Worm (Caenorhabditis elegans) whole organism, late embryonic: ENCODE measurements around the gene ung-1.

Source experiments
- C08G9.2 ChIP-seq: sonication (generic microtip); optimal IDR thresholded peaks from 2 replicates; lab custom pipeline; 2016; ENCODE audit warnings: mild to moderate bottlenecking, missing genetic modification characterization, moderate library complexity, missing compliant biosample characterization
- C38D4.7 ChIP-seq: fragments of 200-800 bp; sonication (Bioruptor generic); optimal IDR thresholded peaks from 2 replicates; lab custom pipeline; 2018; ENCODE audit warnings: mild to moderate bottlenecking, missing genetic modification characterization, moderate library complexity, missing compliant biosample characterization
- K02D7.2 ChIP-seq: sonication (generic microtip); optimal IDR thresholded peaks from 2 replicates; lab custom pipeline; 2017; ENCODE audit warnings: mild to moderate bottlenecking, missing genetic modification characterization, missing compliant biosample characterization
- T23F11.4 ChIP-seq: fragments of 200-800 bp; sonication (Bioruptor generic); optimal IDR thresholded peaks from 2 replicates; lab custom pipeline; 2018; ENCODE audit warnings: mild to moderate bottlenecking, missing genetic modification characterization, missing compliant biosample characterization
- ahr-1 ChIP-seq: sonication (generic microtip); optimal IDR thresholded peaks from 2 replicates; lab custom pipeline; 2016; ENCODE audit warnings: missing genetic modification characterization, missing compliant biosample characterization
- ama-1 ChIP-seq: fragments of 150-350 bp; optimal IDR thresholded peaks from 2 replicates; lab custom pipeline; 2014
- ceh-14 ChIP-seq: sonication (generic microtip); optimal IDR thresholded peaks from 2 replicates; lab custom pipeline; 2016; ENCODE audit warnings: missing genotype, missing genetic modification characterization, missing compliant biosample characterization
- ceh-18 ChIP-seq: sonication (generic microtip); optimal IDR thresholded peaks from 2 replicates; lab custom pipeline; 2016; ENCODE audit warnings: missing genetic modification characterization, missing compliant biosample characterization
- ceh-19 ChIP-seq: fragments of 200-800 bp; sonication (Bioruptor generic); optimal IDR thresholded peaks from 2 replicates; lab custom pipeline; 2018; ENCODE audit warnings: mild to moderate bottlenecking, missing genetic modification characterization, missing compliant biosample characterization
- ceh-30 ChIP-seq: fragments of 150-350 bp; optimal IDR thresholded peaks from 2 replicates; lab custom pipeline; 2014; ENCODE audit warnings: missing biosample characterization, missing genetic modification characterization
- ceh-48 ChIP-seq: sonication (generic microtip); optimal IDR thresholded peaks from 2 replicates; lab custom pipeline; 2016; ENCODE audit warnings: missing genetic modification characterization, inconsistent platforms, missing compliant biosample characterization
- ceh-6 ChIP-seq: fragments of 200-800 bp; sonication (Bioruptor generic); optimal IDR thresholded peaks from 2 replicates; lab custom pipeline; 2018; ENCODE audit warnings: mild to moderate bottlenecking, missing genetic modification characterization, missing compliant biosample characterization
- ceh-9 ChIP-seq: sonication (generic microtip); optimal IDR thresholded peaks from 2 replicates; lab custom pipeline; 2016; ENCODE audit warnings: mild to moderate bottlenecking, missing genetic modification characterization, inconsistent platforms, missing compliant biosample characterization
- che-1 ChIP-seq: sonication (generic microtip); optimal IDR thresholded peaks from 2 replicates; lab custom pipeline; 2016; ENCODE audit warnings: mild to moderate bottlenecking, missing genetic modification characterization, missing compliant biosample characterization
- dmd-4 ChIP-seq: sonication (generic microtip); optimal IDR thresholded peaks from 2 replicates; lab custom pipeline; 2016; ENCODE audit warnings: borderline replicate concordance, missing genetic modification characterization, missing compliant biosample characterization
- elt-2 ChIP-seq: sonication (generic microtip); optimal IDR thresholded peaks from 2 replicates; lab custom pipeline; 2016; ENCODE audit warnings: missing genetic modification reagents, missing genetic modification characterization, missing compliant biosample characterization
- elt-4 ChIP-seq: sonication (generic microtip); optimal IDR thresholded peaks from 2 replicates; lab custom pipeline; 2016; ENCODE audit warnings: missing genetic modification characterization, missing compliant biosample characterization
- ets-4 ChIP-seq: sonication (generic microtip); optimal IDR thresholded peaks from 2 replicates; lab custom pipeline; 2016; ENCODE audit warnings: missing genetic modification characterization, missing compliant biosample characterization
- eyg-1 ChIP-seq: sonication (generic microtip); optimal IDR thresholded peaks from 2 replicates; lab custom pipeline; 2016; ENCODE audit warnings: missing genotype, missing genetic modification characterization, missing compliant biosample characterization
- fax-1 ChIP-seq: sonication (generic microtip); optimal IDR thresholded peaks from 2 replicates; lab custom pipeline; 2016; ENCODE audit warnings: missing genotype, missing genetic modification characterization, missing compliant biosample characterization
- fkh-10 ChIP-seq: fragments of 150-350 bp; optimal IDR thresholded peaks from 2 replicates; lab custom pipeline; 2014; ENCODE audit warnings: missing biosample characterization, missing genetic modification reagents, missing genetic modification characterization
- fkh-6 ChIP-seq: sonication (generic microtip); optimal IDR thresholded peaks from 2 replicates; lab custom pipeline; 2016; ENCODE audit warnings: missing genetic modification characterization, missing compliant biosample characterization
- gmeb-2 ChIP-seq: sonication (generic microtip); optimal IDR thresholded peaks from 2 replicates; lab custom pipeline; 2016; ENCODE audit warnings: missing genetic modification characterization, inconsistent platforms, missing compliant biosample characterization
- hlh-13 ChIP-seq: fragments of 200-800 bp; sonication (Bioruptor generic); optimal IDR thresholded peaks from 2 replicates; lab custom pipeline; 2018; ENCODE audit warnings: mild to moderate bottlenecking, missing genetic modification characterization, missing compliant biosample characterization
- hlh-30 ChIP-seq: sonication (generic microtip); optimal IDR thresholded peaks from 2 replicates; lab custom pipeline; 2017; ENCODE audit warnings: antibody characterized with exemption, missing genetic modification characterization, missing compliant biosample characterization; ENCODE audit not compliant: insufficient read depth
- hlh-6 ChIP-seq: sonication (generic microtip); optimal IDR thresholded peaks from 2 replicates; lab custom pipeline; 2016; ENCODE audit warnings: missing genotype, missing genetic modification characterization, missing compliant biosample characterization
- hlh-8 ChIP-seq: sonication (generic microtip); optimal IDR thresholded peaks from 2 replicates; lab custom pipeline; 2016; ENCODE audit warnings: missing genotype, missing genetic modification characterization, missing compliant biosample characterization
- lim-6 ChIP-seq: sonication (generic microtip); optimal IDR thresholded peaks from 2 replicates; lab custom pipeline; 2016; ENCODE audit warnings: missing genetic modification characterization, missing compliant biosample characterization
- lin-11 ChIP-seq: fragments of 200-800 bp; sonication (Bioruptor generic); optimal IDR thresholded peaks from 2 replicates; lab custom pipeline; 2018; ENCODE audit warnings: mild to moderate bottlenecking, missing genetic modification characterization, missing compliant biosample characterization
- nfya-1 ChIP-seq: sonication (generic microtip); optimal IDR thresholded peaks from 2 replicates; lab custom pipeline; 2017; ENCODE audit warnings: missing genetic modification characterization, mild to moderate bottlenecking, missing compliant biosample characterization, antibody characterized with exemption, moderate library complexity
- nhr-11 ChIP-seq: fragments of 150-350 bp; optimal IDR thresholded peaks from 2 replicates; lab custom pipeline; 2014; ENCODE audit warnings: missing biosample characterization, missing genetic modification characterization
- nhr-232 ChIP-seq: sonication (generic microtip); optimal IDR thresholded peaks from 2 replicates; lab custom pipeline; 2016; ENCODE audit warnings: missing genetic modification characterization, missing compliant biosample characterization
- pat-9 ChIP-seq: fragments of 200-800 bp; sonication (Bioruptor generic); optimal IDR thresholded peaks from 2 replicates; lab custom pipeline; 2018; ENCODE audit warnings: mild to moderate bottlenecking, missing genetic modification characterization, moderate library complexity, missing compliant biosample characterization
- pax-1 ChIP-seq: fragments of 150-350 bp; optimal IDR thresholded peaks from 2 replicates; lab custom pipeline; 2014; ENCODE audit warnings: missing biosample characterization, missing genetic modification characterization
- pha-2 ChIP-seq: sonication (generic microtip); optimal IDR thresholded peaks from 2 replicates; lab custom pipeline; 2017; ENCODE audit warnings: mild to moderate bottlenecking, missing genetic modification characterization, missing compliant biosample characterization
- pha-4 ChIP-seq: fragments of 150-350 bp; optimal IDR thresholded peaks from 2 replicates; lab custom pipeline; 2018; ENCODE audit warnings: missing biosample characterization, missing genetic modification reagents, missing genetic modification characterization
- pqm-1 ChIP-seq: sonication (generic microtip); optimal IDR thresholded peaks from 2 replicates; lab custom pipeline; 2016; ENCODE audit warnings: missing genetic modification characterization, missing compliant biosample characterization
- pros-1 ChIP-seq: fragments of 150-350 bp; optimal IDR thresholded peaks from 2 replicates; lab custom pipeline; 2014; ENCODE audit warnings: missing biosample characterization, missing genetic modification reagents, missing genetic modification characterization
- ref-2 ChIP-seq: sonication (generic microtip); optimal IDR thresholded peaks from 2 replicates; lab custom pipeline; 2016; ENCODE audit warnings: missing genetic modification characterization, missing compliant biosample characterization
- rnt-1 ChIP-seq: sonication (generic microtip); optimal IDR thresholded peaks from 2 replicates; lab custom pipeline; 2016; ENCODE audit warnings: missing genetic modification characterization, missing compliant biosample characterization
- sdc-2 ChIP-seq: sonication (generic microtip); optimal IDR thresholded peaks from 2 replicates; lab custom pipeline; 2016; ENCODE audit warnings: missing genotype, missing genetic modification characterization, missing compliant biosample characterization
- sox-2 ChIP-seq: fragments of 200-800 bp; sonication (Bioruptor generic); IDR thresholded peaks from 2 replicates; pipeline ENCODE4 v1.3.6; 2022; ENCODE audit warnings: missing genetic modification reagents, missing genetic modification characterization, missing compliant biosample characterization
- sox-4 ChIP-seq: sonication (generic microtip); optimal IDR thresholded peaks from 2 replicates; lab custom pipeline; 2017; ENCODE audit warnings: mild to moderate bottlenecking, missing genetic modification characterization, inconsistent platforms, missing compliant biosample characterization
- syd-9 ChIP-seq: sonication (generic microtip); optimal IDR thresholded peaks from 2 replicates; lab custom pipeline; 2016; ENCODE audit warnings: mild to moderate bottlenecking, missing genetic modification characterization, moderate library complexity, missing compliant biosample characterization
- tbx-2 ChIP-seq: sonication (generic microtip); optimal IDR thresholded peaks from 2 replicates; lab custom pipeline; 2016; ENCODE audit warnings: missing genetic modification characterization, missing compliant biosample characterization
- tbx-7 ChIP-seq: sonication (generic microtip); optimal IDR thresholded peaks from 2 replicates; lab custom pipeline; 2016; ENCODE audit warnings: missing genotype, missing genetic modification characterization, missing compliant biosample characterization
- unc-42 ChIP-seq: sonication (generic microtip); optimal IDR thresholded peaks from 2 replicates; lab custom pipeline; 2016; ENCODE audit warnings: missing genotype, missing genetic modification characterization, missing compliant biosample characterization
- unc-55 ChIP-seq: sonication (generic microtip); optimal IDR thresholded peaks from 2 replicates; lab custom pipeline; 2017; ENCODE audit warnings: missing biosample characterization, missing genetic modification reagents, missing genetic modification characterization
- unc-86 ChIP-seq: sonication (generic microtip); optimal IDR thresholded peaks from 2 replicates; lab custom pipeline; 2016; ENCODE audit warnings: missing genetic modification characterization, missing compliant biosample characterization
- zip-5 ChIP-seq: sonication (generic microtip); optimal IDR thresholded peaks from 2 replicates; lab custom pipeline; 2016; ENCODE audit warnings: missing genetic modification characterization, missing compliant biosample characterization
- ztf-16 ChIP-seq: sonication (generic microtip); optimal IDR thresholded peaks from 2 replicates; lab custom pipeline; 2017; ENCODE audit warnings: missing genetic modification characterization, missing compliant biosample characterization

The ung-1 gene

ce11 chrIII:11935948-11936280 lies 38.0 kb downstream of the ung-1 start (continued):
- TF ChIP-seq nhr-11 (tag; lab: Kevin White, UChicago) (no peak), sox-2 (GFP tag; lab: Robert Waterston, UW) (no peak), ceh-9 (no peak), ceh-30 (tag; lab: Kevin White, UChicago) (no peak), ahr-1 (tag; lab: Kevin White, UChicago) (no peak), hlh-8 (no peak), fkh-6 (tag; lab: Kevin White, UChicago) (no peak), pat-9 (peak; percentile 17)
- TF ChIP-seq, all 69 proteins: peak for 9

ce11 chrIII:11935032-11935947 lies 38.6 kb downstream of the ung-1 start:
- no peak for TF ChIP-seq fax-1 (tag; lab: Kevin White, UChicago)
- TF ChIP-seq dmd-4 (tag; lab: Kevin White, UChicago), result no peak
- peak; percentile 31 for TF ChIP-seq K02D7.2
- TF ChIP-seq tbx-7 (tag; lab: Kevin White, UChicago), result no peak
- TF ChIP-seq ceh-6, result no peak
- no peak for TF ChIP-seq ceh-48 (tag; lab: Kevin White, UChicago)
- no peak for TF ChIP-seq pha-2 (tag; lab: Kevin White, UChicago)
- TF ChIP-seq lim-6, result no peak
- no peak for TF ChIP-seq lin-11
- no peak for TF ChIP-seq ahr-1 (tag; lab: Kevin White, UChicago)
- no peak for TF ChIP-seq unc-86 (tag; lab: Kevin White, UChicago)
- no peak for TF ChIP-seq ama-1 (lab: Kevin White, UChicago)
- TF ChIP-seq hlh-8, result no peak
- TF ChIP-seq hlh-13 (GFP tag; lab: Kevin White, UChicago), result no peak
- no peak for TF ChIP-seq gmeb-2 (tag; lab: Kevin White, UChicago)
- TF ChIP-seq hlh-6 (tag; lab: Kevin White, UChicago), result no peak
- peak; percentile 99 for TF ChIP-seq nfya-1 (tag; lab: Kevin White, UChicago)
- TF ChIP-seq syd-9 (tag; lab: Kevin White, UChicago), result no peak
- TF ChIP-seq pqm-1 (tag; lab: Kevin White, UChicago), result no peak
- TF ChIP-seq eyg-1, result no peak
- TF ChIP-seq sdc-2 (tag; lab: Kevin White, UChicago), result no peak
- TF ChIP-seq ceh-19, result no peak
- TF ChIP-seq fkh-6 (tag; lab: Kevin White, UChicago), result no peak
- no peak for TF ChIP-seq zip-5
- TF ChIP-seq nhr-232 (tag; lab: Kevin White, UChicago), result no peak
- no peak for TF ChIP-seq hlh-30 (tag; lab: Kevin White, UChicago)
- TF ChIP-seq ets-4 (tag; lab: Kevin White, UChicago), result no peak
- peak; percentile 43 for TF ChIP-seq ceh-18 (tag; lab: Kevin White, UChicago)
- TF ChIP-seq ztf-16 (tag; lab: Kevin White, UChicago), result no peak
- no peak for TF ChIP-seq C38D4.7
- peak; percentile 57 for TF ChIP-seq unc-42 (tag; lab: Kevin White, UChicago)
- no peak for TF ChIP-seq che-1
- TF ChIP-seq ref-2 (tag; lab: Kevin White, UChicago), result no peak
- no peak for TF ChIP-seq pha-4
- peak; percentile 3 for TF ChIP-seq elt-2
- TF ChIP-seq elt-4 (tag; lab: Kevin White, UChicago), result no peak
- TF ChIP-seq fkh-10 (GFP tag; lab: Kevin White, UChicago), result no peak
- no peak for TF ChIP-seq pax-1 (tag; lab: Kevin White, UChicago)
- TF ChIP-seq C08G9.2, result no peak
- TF ChIP-seq rnt-1 (tag; lab: Kevin White, UChicago), result no peak
- TF ChIP-seq sox-4 (tag; lab: Kevin White, UChicago), result peak; percentile 12
- peak; percentile 78 for TF ChIP-seq ceh-14 (tag; lab: Kevin White, UChicago)
- no peak for TF ChIP-seq T23F11.4 (GFP tag; lab: Kevin White, UChicago)
- no peak for TF ChIP-seq pros-1
- peak; percentile 93 for TF ChIP-seq unc-55 (GFP tag; lab: Kevin White, UChicago)
- TF ChIP-seq tbx-2, result no peak
